Worm (Caenorhabditis elegans) whole organism, L2 larva: ENCODE results near the gene egl-2.

Experiments
- R02D3.7 ChIP-seq: fragments of 150-350 bp; optimal IDR thresholded peaks from 2 replicates; lab custom pipeline; 2014; ENCODE audit warnings: missing biosample characterization, missing genetic modification characterization
- ZK546.5 ChIP-seq: sonication (generic microtip); optimal IDR thresholded peaks from 2 replicates; lab custom pipeline; 2017; ENCODE audit warnings: missing biosample characterization, missing genetic modification characterization
- ama-1 ChIP-seq: fragments of 150-350 bp; optimal IDR thresholded peaks from 2 replicates; lab custom pipeline; 2018; ENCODE audit warnings: inconsistent platforms
- ceh-82 ChIP-seq: fragments of 150-350 bp; optimal IDR thresholded peaks from 2 replicates; lab custom pipeline; 2014; ENCODE audit warnings: missing biosample characterization, missing genetic modification characterization
- mdl-1 ChIP-seq, 2 experiments: fragments of 150-350 bp in 1 of 2; sonication (generic microtip) in 1 of 2; optimal IDR thresholded peaks; 2 replicates each; lab custom pipeline; 2017; ENCODE audit warnings: missing biosample characterization in 2 of 2, missing genetic modification characterization in 2 of 2
- nhr-129 ChIP-seq: fragments of 150-350 bp; optimal IDR thresholded peaks from 2 replicates; lab custom pipeline; 2014; ENCODE audit warnings: missing biosample characterization, missing genetic modification characterization
- nhr-23 ChIP-seq: fragments of 150-350 bp; optimal IDR thresholded peaks from 2 replicates; lab custom pipeline; 2014; ENCODE audit warnings: missing biosample characterization, missing genetic modification reagents, missing genetic modification characterization
- nhr-6 ChIP-seq: fragments of 150-350 bp; optimal IDR thresholded peaks from 2 replicates; lab custom pipeline; 2014; ENCODE audit warnings: missing biosample characterization, missing genetic modification characterization
- nhr-77 ChIP-seq: fragments of 150-350 bp; optimal IDR thresholded peaks from 2 replicates; lab custom pipeline; 2014; ENCODE audit warnings: missing biosample characterization, missing genetic modification characterization
- snpc-4 ChIP-seq: fragments of 150-350 bp; optimal IDR thresholded peaks from 2 replicates; lab custom pipeline; 2014; ENCODE audit warnings: missing biosample characterization, missing genetic modification characterization
- unc-62 ChIP-seq: fragments of 150-350 bp; optimal IDR thresholded peaks from 2 replicates; lab custom pipeline; 2014; ENCODE audit warnings: missing biosample characterization, missing genetic modification reagents, missing genetic modification characterization

DNA sequence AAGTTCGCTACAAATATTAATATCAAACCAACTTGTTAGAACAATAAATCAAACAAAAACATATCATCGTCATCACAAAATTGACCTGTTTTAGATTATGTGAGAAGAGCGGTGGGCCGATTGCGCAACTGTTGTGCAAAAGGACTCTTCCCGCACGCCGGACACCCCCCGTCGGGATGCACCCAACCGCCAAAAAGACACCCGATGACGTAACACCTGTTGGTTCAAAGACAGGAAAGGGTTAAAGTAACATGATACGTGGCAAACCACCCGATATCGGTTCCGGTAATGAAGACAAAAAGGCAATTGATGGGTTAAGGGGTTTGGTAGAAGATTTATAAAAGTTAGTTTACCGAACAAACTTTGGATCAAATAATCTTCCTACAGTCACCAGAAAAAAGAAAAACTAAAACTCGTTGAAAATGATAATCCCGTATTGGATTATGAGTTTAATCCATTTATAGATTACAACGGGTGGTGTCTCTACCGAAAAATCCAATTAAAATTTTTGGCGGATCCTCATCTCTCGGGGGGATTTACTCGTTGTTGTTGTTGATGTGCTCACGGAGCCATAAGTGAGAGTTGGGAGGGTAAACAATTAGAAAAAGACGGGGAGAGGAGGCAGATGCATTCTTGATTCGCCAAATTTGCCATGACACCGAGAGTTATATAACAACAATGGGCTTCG, 55.0 kb downstream of the egl-2 start:
- TF ChIP-seq nhr-6 (tag; lab: Kevin White, UChicago) (no peak), nhr-129 (tag; lab: Kevin White, UChicago) (no peak), ceh-82 (no peak), nhr-23 (tag; lab: Kevin White, UChicago) (no peak), ZK546.5 (no peak), R02D3.7 (tag; lab: Kevin White, UChicago) (no peak), ama-1 (lab: Kevin White, UChicago) (no peak), mdl-1 (tag; optimal IDR thresholded peaks at IDR 0.05; lab: Kevin White, UChicago) (no peak), nhr-77 (tag; lab: Kevin White, UChicago) (no peak), snpc-4 (tag; lab: Kevin White, UChicago) (no peak), unc-62 (no peak)
